Worm (Caenorhabditis elegans) whole organism, L3 larva: Measurements from ENCODE around the gene C13F10.1.

ENCODE experiments used
- daf-12 ChIP-seq: fragments of 150-350 bp; optimal IDR thresholded peaks from 2 replicates; lab custom pipeline; 2014; ENCODE audit warnings: missing biosample characterization, missing genetic modification reagents, missing genetic modification characterization
- nhr-23 ChIP-seq: fragments of 150-350 bp; optimal IDR thresholded peaks from 2 replicates; lab custom pipeline; 2014; ENCODE audit warnings: missing biosample characterization, missing genetic modification reagents, missing genetic modification characterization

- TF ChIP-seq nhr-23: no peak
- TF ChIP-seq daf-12 (tag; lab: Kevin White, UChicago): no peak
These were observed 35.1 kb downstream of the C13F10.1 start, which contains the start of gene C13A2.12 for ce11 chrV:7258965-7259364.
